Worm (Caenorhabditis elegans) whole organism, L4 larva: ENCODE measurements around the gene ent-2.

ENCODE experiments used
- D1046.2 ChIP-seq: fragments of 200-800 bp; sonication (Bioruptor generic); IDR thresholded peaks from 2 replicates; pipeline ENCODE4 v1.3.6; 2022; ENCODE audit warnings: missing genetic modification characterization, missing compliant biosample characterization
- F44E2.7 ChIP-seq: fragments of 200-800 bp; sonication (Bioruptor generic); IDR thresholded peaks from 2 replicates; pipeline ENCODE4 v2.1.2; 2022; ENCODE audit warnings: missing genetic modification characterization, missing compliant biosample characterization
- F49E8.2 ChIP-seq: sonication (generic microtip); optimal IDR thresholded peaks from 2 replicates; lab custom pipeline; 2016; ENCODE audit warnings: missing compliant biosample characterization, mild to moderate bottlenecking, missing genetic modification characterization, borderline replicate concordance
- Y105C5A.15 ChIP-seq: fragments of 200-800 bp; sonication (Bioruptor generic); IDR thresholded peaks from 2 replicates; pipeline ENCODE4 v1.3.6; 2022; ENCODE audit warnings: missing genetic modification characterization, missing compliant biosample characterization
- Y5F2A.4 ChIP-seq: fragments of 200-800 bp; sonication (Bioruptor generic); optimal IDR thresholded peaks from 2 replicates; lab custom pipeline; 2018; ENCODE audit warnings: mild to moderate bottlenecking, missing genetic modification characterization, missing compliant biosample characterization
- aha-1 ChIP-seq: fragments of 150-350 bp; peaks from one replicate; lab custom pipeline; 2014; ENCODE audit warnings: missing biosample characterization, missing genetic modification characterization
- attf-4 ChIP-seq: sonication (generic microtip); optimal IDR thresholded peaks from 3 replicates; lab custom pipeline; 2017; ENCODE audit warnings: missing biosample characterization, missing genetic modification characterization
- ceh-32 ChIP-seq: sonication (generic microtip); optimal IDR thresholded peaks from 2 replicates; lab custom pipeline; 2016; ENCODE audit warnings: mild to moderate bottlenecking, missing genetic modification characterization, missing compliant biosample characterization; ENCODE audit not compliant: poor library complexity
- ceh-44 ChIP-seq: fragments of 200-800 bp; sonication (Bioruptor generic); IDR thresholded peaks from 2 replicates; pipeline ENCODE4 v1.3.6; 2022; ENCODE audit warnings: missing genetic modification reagents, missing genetic modification characterization, missing compliant biosample characterization
- ceh-62 ChIP-seq: sonication (generic microtip); optimal IDR thresholded peaks from 2 replicates; lab custom pipeline; 2017; ENCODE audit warnings: missing biosample characterization, missing genetic modification characterization
- daf-16 ChIP-seq, 3 experiments: sonication (generic microtip); optimal IDR thresholded peaks; 2 replicates each; lab custom pipeline; 2016 to 2017; ENCODE audit warnings: missing genetic modification characterization in 3 of 3, missing genetic modification reagents in 3 of 3, mild to moderate bottlenecking in 2 of 3, missing compliant biosample characterization in 2 of 3, missing biosample characterization in 1 of 3, moderate library complexity in 1 of 3
- daf-19 ChIP-seq: fragments of 200-800 bp; sonication (Bioruptor generic); conservative IDR thresholded peaks from 2 replicates; pipeline ENCODE4 v1.3.6; 2022; ENCODE audit warnings: missing genetic modification characterization, missing compliant biosample characterization
- dmd-8 ChIP-seq: fragments of 200-800 bp; sonication (Bioruptor generic); IDR thresholded peaks from 2 replicates; pipeline ENCODE4 v1.3.6; 2022; ENCODE audit warnings: missing genetic modification characterization, missing compliant biosample characterization
- egl-43 ChIP-seq: fragments of 200-800 bp; sonication (Bioruptor generic); IDR thresholded peaks from 2 replicates; pipeline ENCODE4 v1.3.6; 2022; ENCODE audit warnings: missing genetic modification reagents, missing genetic modification characterization, missing compliant biosample characterization
- fkh-10 ChIP-seq: fragments of 150-350 bp; optimal IDR thresholded peaks from 2 replicates; lab custom pipeline; 2014; ENCODE audit warnings: missing biosample characterization, missing genetic modification reagents, missing genetic modification characterization
- gei-8 ChIP-seq: fragments of 200-800 bp; sonication (Bioruptor generic); optimal IDR thresholded peaks from 2 replicates; lab custom pipeline; 2018; ENCODE audit warnings: mild to moderate bottlenecking, missing genetic modification characterization, missing compliant biosample characterization
- hif-1 ChIP-seq, 2 experiments: sonication (generic microtip); optimal IDR thresholded peaks; 2 replicates each; lab custom pipeline; 2016 to 2017; ENCODE audit warnings: missing compliant biosample characterization in 2 of 2, missing genetic modification characterization in 2 of 2, missing genetic modification reagents in 2 of 2, missing genotype in 2 of 2, mild to moderate bottlenecking in 1 of 2
- hlh-11 ChIP-seq: fragments of 200-800 bp; sonication (Bioruptor generic); optimal IDR thresholded peaks from 2 replicates; lab custom pipeline; 2018; ENCODE audit warnings: mild to moderate bottlenecking, missing genetic modification characterization, missing compliant biosample characterization
- hmg-1.1 ChIP-seq: fragments of 200-800 bp; sonication (Bioruptor generic); IDR thresholded peaks from 2 replicates; pipeline ENCODE4 v1.3.6; 2022; ENCODE audit warnings: missing genetic modification reagents, missing genetic modification characterization, missing compliant biosample characterization
- lin-15B ChIP-seq: fragments of 150-350 bp; sonication (generic microtip); optimal IDR thresholded peaks from 3 replicates; lab custom pipeline; 2014; ENCODE audit warnings: missing biosample characterization, missing genetic modification characterization
- madf-9 ChIP-seq: fragments of 200-800 bp; sonication (Bioruptor generic); conservative IDR thresholded peaks from 2 replicates; pipeline ENCODE4 v1.3.6; 2022; ENCODE audit warnings: missing genetic modification reagents, missing genetic modification characterization, missing compliant biosample characterization
- nhr-10 ChIP-seq: fragments of 150-350 bp; optimal IDR thresholded peaks from 2 replicates; lab custom pipeline; 2014; ENCODE audit warnings: missing biosample characterization, missing genetic modification characterization
- nhr-102 ChIP-seq: sonication (generic microtip); optimal IDR thresholded peaks from 2 replicates; lab custom pipeline; 2016; ENCODE audit warnings: mild to moderate bottlenecking, missing genetic modification characterization, moderate library complexity, missing compliant biosample characterization
- nhr-11 ChIP-seq: fragments of 150-350 bp; optimal IDR thresholded peaks from 2 replicates; lab custom pipeline; 2014; ENCODE audit warnings: missing biosample characterization, missing genetic modification characterization
- nhr-237 ChIP-seq: sonication (generic microtip); optimal IDR thresholded peaks from 2 replicates; lab custom pipeline; 2017; ENCODE audit warnings: missing biosample characterization, missing genetic modification characterization
- nhr-25 ChIP-seq: sonication (generic microtip); optimal IDR thresholded peaks from 2 replicates; lab custom pipeline; 2017; ENCODE audit warnings: missing genetic modification characterization, mild to moderate bottlenecking, missing compliant biosample characterization, antibody characterized with exemption, moderate library complexity, borderline replicate concordance; ENCODE audit not compliant: insufficient read depth
- nhr-41 ChIP-seq: fragments of 200-800 bp; sonication (Bioruptor generic); IDR thresholded peaks from 2 replicates; pipeline ENCODE4 v1.3.6; 2022; ENCODE audit warnings: missing genetic modification reagents, missing genetic modification characterization, missing compliant biosample characterization
- nhr-42 ChIP-seq: fragments of 200-800 bp; sonication (Bioruptor generic); IDR thresholded peaks from 2 replicates; pipeline ENCODE4 v1.3.6; 2022; ENCODE audit warnings: missing genetic modification characterization, missing compliant biosample characterization
- nhr-6 ChIP-seq: fragments of 150-350 bp; optimal IDR thresholded peaks from 2 replicates; lab custom pipeline; 2014; ENCODE audit warnings: missing biosample characterization, missing genetic modification characterization
- nhr-77 ChIP-seq: fragments of 150-350 bp; optimal IDR thresholded peaks from 2 replicates; lab custom pipeline; 2014; ENCODE audit warnings: missing biosample characterization, missing genetic modification characterization
- pha-4 ChIP-seq, 2 experiments: fragments of 150-350 bp in 1 of 2; fragments of 200-800 bp in 1 of 2; sonication (Bioruptor generic) in 1 of 2; IDR thresholded peaks in 1 of 2; optimal IDR thresholded peaks in 1 of 2; 2 replicates each; pipeline versions ENCODE4 v1.3.6 to Lab custom; 2014 to 2022; ENCODE audit warnings: missing genetic modification characterization in 2 of 2, missing genetic modification reagents in 2 of 2, missing biosample characterization in 1 of 2, missing compliant biosample characterization in 1 of 2
- pqm-1 ChIP-seq: sonication (generic microtip); optimal IDR thresholded peaks from 2 replicates; lab custom pipeline; 2017; ENCODE audit warnings: missing biosample characterization, missing genetic modification characterization
- set-16 ChIP-seq: fragments of 200-800 bp; sonication (Bioruptor generic); IDR thresholded peaks from 2 replicates; pipeline ENCODE4 v1.3.6; 2022; ENCODE audit warnings: missing genetic modification reagents, missing genetic modification characterization, missing compliant biosample characterization
- spr-1 ChIP-seq: sonication (generic microtip); optimal IDR thresholded peaks from 2 replicates; lab custom pipeline; 2016; ENCODE audit warnings: mild to moderate bottlenecking, missing genetic modification characterization, missing compliant biosample characterization
- tag-97 ChIP-seq: fragments of 200-800 bp; sonication (Bioruptor generic); IDR thresholded peaks from 2 replicates; pipeline ENCODE4 v1.3.6; 2022; ENCODE audit warnings: missing genetic modification characterization, missing compliant biosample characterization
- tra-1 ChIP-seq: fragments of 200-800 bp; sonication (Bioruptor generic); IDR thresholded peaks from 2 replicates; pipeline ENCODE4 v1.3.6; 2022; ENCODE audit warnings: missing genetic modification reagents, missing genetic modification characterization, missing compliant biosample characterization
- unc-62 ChIP-seq, 3 experiments: fragments of 150-350 bp in 1 of 3; sonication (generic microtip); optimal IDR thresholded peaks in 2 of 3; peaks in 1 of 3; 1 replicate in 1 of 3; 2 replicates in 2 of 3; lab custom pipeline; 2014 to 2017; ENCODE audit warnings: missing biosample characterization in 3 of 3, missing genetic modification characterization in 3 of 3, missing genetic modification reagents in 3 of 3, missing genotype in 1 of 3
- zag-1 ChIP-seq: fragments of 150-350 bp; optimal IDR thresholded peaks from 2 replicates; lab custom pipeline; 2014; ENCODE audit warnings: missing biosample characterization, missing genetic modification characterization
- zip-11 ChIP-seq: fragments of 200-800 bp; sonication (Bioruptor generic); IDR thresholded peaks from 2 replicates; pipeline ENCODE4 v1.3.6; 2022; ENCODE audit warnings: missing genetic modification characterization, missing compliant biosample characterization
- zip-2 ChIP-seq: fragments of 150-350 bp; optimal IDR thresholded peaks from 2 replicates; lab custom pipeline; 2014; ENCODE audit warnings: missing biosample characterization, missing genetic modification characterization
- ztf-7 ChIP-seq: fragments of 150-350 bp; optimal IDR thresholded peaks from 2 replicates; lab custom pipeline; 2014; ENCODE audit warnings: missing biosample characterization, missing genetic modification characterization

ent-2 gene

DNA sequence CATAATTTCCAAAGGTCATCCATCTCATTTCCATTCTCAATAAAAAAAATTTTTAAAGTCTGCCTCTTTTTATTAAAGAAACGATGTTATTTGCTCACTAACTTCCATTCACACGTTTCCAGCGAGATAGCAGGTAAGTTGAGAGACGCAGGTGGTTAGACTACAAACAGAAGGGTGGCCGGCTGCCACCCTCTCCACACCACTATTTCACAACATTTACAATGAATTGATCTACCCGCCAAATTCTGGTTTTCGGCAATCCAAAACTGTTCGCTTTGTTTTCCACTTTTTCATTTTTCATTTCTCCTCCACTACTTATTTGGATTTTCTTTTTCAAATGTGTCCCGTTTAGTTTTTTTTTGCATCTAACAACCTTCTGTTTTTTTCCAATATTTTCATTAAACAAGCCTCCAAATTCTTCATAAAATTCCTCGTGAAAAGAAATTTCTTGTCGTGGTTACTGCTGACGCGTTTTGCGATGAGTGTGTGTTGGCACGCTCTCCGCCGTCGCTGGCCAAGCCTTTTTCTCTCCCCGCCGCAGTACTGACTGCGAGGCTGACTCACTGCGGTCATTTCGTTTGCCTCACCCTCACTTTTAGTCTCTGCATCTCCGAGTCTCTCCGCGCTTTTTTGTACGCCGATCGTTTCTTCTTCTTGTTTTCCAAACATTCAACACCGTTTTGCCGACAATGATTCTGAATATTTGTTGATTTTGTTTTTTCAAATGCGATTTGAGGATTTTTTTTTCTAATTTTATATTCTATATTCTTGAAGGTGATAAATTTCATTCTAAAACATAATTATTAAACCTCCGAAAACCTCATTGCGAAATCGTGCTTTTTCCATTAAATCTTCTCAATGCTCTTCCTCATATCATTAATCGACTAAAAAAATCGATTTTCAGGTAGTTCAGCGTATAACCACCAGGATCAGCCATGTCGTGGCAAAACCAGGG, 32.6 kb upstream of the ent-2 start, which contains the start of gene dyn-1 (continued):
- TF ChIP-seq nhr-102 = peak; percentile 61
- peak; percentile 16 for TF ChIP-seq nhr-11 (tag; lab: Kevin White, UChicago)
- TF ChIP-seq daf-16 (GFP tag; optimal IDR thresholded peaks at IDR 0.05; lab: Kevin White, UChicago) = no peak
- peak; percentile 32 for TF ChIP-seq daf-16 (tag; optimal IDR thresholded peaks at IDR 0.05; lab: Kevin White, UChicago)
- TF ChIP-seq spr-1 = peak; percentile 82
- TF ChIP-seq ceh-62 (tag; lab: Kevin White, UChicago) = no peak
- peak; percentile 27; the same call in 1 of the 2 replicates for TF ChIP-seq madf-9 (GFP tag; lab: Robert Waterston, UW)
- no peak for TF ChIP-seq zip-2
- TF ChIP-seq hlh-11 (tag; lab: Kevin White, UChicago) = peak; percentile 88
- TF ChIP-seq hmg-1.1 (GFP tag; lab: Robert Waterston, UW) = peak; percentile 67

ce11 chrX:15569633-15570032, 31.2 kb upstream of the ent-2 start:
- TF ChIP-seq unc-62 (GFP tag; optimal IDR thresholded peaks at IDR 0.05 in 1 of 2; lab: Kevin White, UChicago) (peak in 1 of 2 experiments; percentile 85), unc-62 (tag; optimal IDR thresholded peaks at IDR 0.05; lab: Kevin White, UChicago) (no peak), ztf-7 (tag; lab: Kevin White, UChicago) (no peak), aha-1 (tag; lab: Kevin White, UChicago) (peak; percentile 64)

- TF ChIP-seq daf-19 (GFP tag; lab: Robert Waterston, UW) = no peak
- no peak for TF ChIP-seq aha-1 (tag; lab: Kevin White, UChicago)
- no peak for TF ChIP-seq hif-1 (tag; optimal IDR thresholded peaks at IDR 0.05; lab: Kevin White, UChicago)
- TF ChIP-seq lin-15B = no peak
- TF ChIP-seq nhr-10 (tag; lab: Kevin White, UChicago) = no peak
- TF ChIP-seq attf-4 = no peak
- peak; percentile 97 for TF ChIP-seq set-16
- TF ChIP-seq egl-43 (GFP tag; lab: Robert Waterston, UW) = peak; percentile 48; the same call in 1 of the 2 replicates
- no peak for TF ChIP-seq ztf-7 (tag; lab: Kevin White, UChicago)
- no peak for TF ChIP-seq pqm-1 (tag; lab: Kevin White, UChicago)
- no peak for TF ChIP-seq ceh-32 (tag; lab: Kevin White, UChicago)
- TF ChIP-seq F44E2.7 (GFP tag; lab: Robert Waterston, UW) = no peak
- TF ChIP-seq fkh-10 = no peak
- TF ChIP-seq nhr-41 (GFP tag; lab: Robert Waterston, UW) = no peak
- TF ChIP-seq tra-1 (GFP tag; lab: Robert Waterston, UW) = no peak
- TF ChIP-seq nhr-237 (tag; lab: Kevin White, UChicago) = no peak
- no peak for TF ChIP-seq nhr-42 (GFP tag; lab: Robert Waterston, UW)
- TF ChIP-seq F49E8.2 (tag; lab: Kevin White, UChicago) = no peak
- no peak for TF ChIP-seq nhr-102
- no peak for TF ChIP-seq nhr-77 (tag; lab: Kevin White, UChicago)
- TF ChIP-seq nhr-25 (tag; lab: Kevin White, UChicago) = no peak
- no peak for TF ChIP-seq ceh-44 (GFP tag; lab: Robert Waterston, UW)
- no peak for TF ChIP-seq nhr-6
- no peak for TF ChIP-seq zag-1
- TF ChIP-seq zip-11 (GFP tag; lab: Robert Waterston, UW) = no peak
- TF ChIP-seq Y5F2A.4 (GFP tag; lab: Kevin White, UChicago) = no peak
- no peak for TF ChIP-seq pha-4 (GFP tag; IDR thresholded peaks at IDR 0.05; lab: Robert Waterston, UW)
- TF ChIP-seq pha-4 (tag; optimal IDR thresholded peaks at IDR 0.05; lab: Kevin White, UChicago) = no peak
- 0 out of 2 replicates have a peak, but pooled peaks have one; percentile 15 for TF ChIP-seq dmd-8 (GFP tag; lab: Robert Waterston, UW)
- no peak for TF ChIP-seq tag-97 (GFP tag; lab: Robert Waterston, UW)
- no peak for TF ChIP-seq gei-8 (GFP tag; lab: Kevin White, UChicago)
- TF ChIP-seq Y105C5A.15 (GFP tag; lab: Robert Waterston, UW) = 0 out of 2 replicates have a peak, but pooled peaks have one; percentile 50
- 0 out of 2 replicates have a peak, but pooled peaks have one; percentile 36 for TF ChIP-seq D1046.2 (GFP tag; lab: Robert Waterston, UW)
- TF ChIP-seq, all 104 proteins: peak for 5
These were observed 28.8 kb upstream of the ent-2 start for ce11 chrX:15572021-15572420.
